Fruit fly (Drosophila melanogaster) whole organism, embryonic: Measurements from ENCODE around the gene Rab3GAP1.

ENCODE experiments used
- CG10979 ChIP-seq: fragments of 200-800 bp; sonication (Bioruptor generic); optimal IDR thresholded peaks from 2 replicates; lab custom pipeline; 2018; ENCODE audit warnings: missing biosample characterization, mild to moderate bottlenecking, missing genetic modification characterization, moderate library complexity
- CG13894 ChIP-seq: fragments of 200-800 bp; sonication (Bioruptor generic); optimal IDR thresholded peaks from 3 replicates; lab custom pipeline; 2018; ENCODE audit warnings: missing biosample characterization, mild to moderate bottlenecking, missing genetic modification characterization, moderate library complexity
- CG17612 ChIP-seq: fragments of 200-800 bp; sonication (Bioruptor generic); IDR thresholded peaks from 2 replicates; pipeline ENCODE4 v1.3.6; 2022; ENCODE audit warnings: missing biosample characterization, missing genetic modification characterization
- CG17802 ChIP-seq: fragments of 200-800 bp; sonication (Bioruptor generic); optimal IDR thresholded peaks from 2 replicates; lab custom pipeline; 2018; ENCODE audit warnings: missing biosample characterization, mild to moderate bottlenecking, missing genetic modification characterization, moderate library complexity
- CG18619 ChIP-seq: fragments of 200-800 bp; sonication (Bioruptor generic); optimal IDR thresholded peaks from 3 replicates; lab custom pipeline; 2017; ENCODE audit warnings: missing biosample characterization, mild to moderate bottlenecking, missing genetic modification characterization
- CG2120 ChIP-seq: fragments of 200-800 bp; sonication (Bioruptor generic); optimal IDR thresholded peaks from 3 replicates; lab custom pipeline; 2016; ENCODE audit warnings: missing biosample characterization, missing genetic modification characterization
- CG2129 ChIP-seq: fragments of 200-800 bp; sonication (Bioruptor generic); IDR thresholded peaks from 2 replicates; pipeline ENCODE4 v1.3.6; 2022; ENCODE audit warnings: missing biosample characterization, missing genetic modification characterization; ENCODE audit not compliant: partially characterized antibody
- CG2202 ChIP-seq: fragments of 200-800 bp; sonication (Bioruptor generic); optimal IDR thresholded peaks from 2 replicates; lab custom pipeline; 2018; ENCODE audit warnings: missing biosample characterization, mild to moderate bottlenecking, missing genetic modification characterization
- CG2678 ChIP-seq: fragments of 200-800 bp; sonication (Bioruptor generic); optimal IDR thresholded peaks from 3 replicates; lab custom pipeline; 2019; ENCODE audit warnings: missing biosample characterization, mild to moderate bottlenecking, missing genetic modification characterization, moderate library complexity
- CG32532 ChIP-seq: fragments of 200-800 bp; sonication (Bioruptor generic); IDR thresholded peaks from 2 replicates; pipeline ENCODE4 v1.3.6; 2022; ENCODE audit warnings: missing biosample characterization, missing genetic modification characterization
- CG3281 ChIP-seq: fragments of 200-800 bp; sonication (Bioruptor generic); optimal IDR thresholded peaks from 3 replicates; lab custom pipeline; 2017; ENCODE audit warnings: missing biosample characterization, mild to moderate bottlenecking, missing genetic modification characterization
- CG3726 ChIP-seq: fragments of 200-800 bp; sonication (Bioruptor generic); IDR thresholded peaks from 3 replicates; pipeline ENCODE4, ENCODE4 v1.3.6; 2022; ENCODE audit warnings: missing biosample characterization, missing genetic modification characterization
- CG4360 ChIP-seq: fragments of 200-800 bp; sonication (Bioruptor generic); IDR thresholded peaks from 2 replicates; pipeline ENCODE4 v1.3.6; 2022; ENCODE audit warnings: missing biosample characterization, missing genetic modification characterization
- CG4820 ChIP-seq: fragments of 200-800 bp; sonication (Bioruptor generic); optimal IDR thresholded peaks from 3 replicates; lab custom pipeline; 2016; ENCODE audit warnings: missing biosample characterization, missing genetic modification characterization
- CG5180 ChIP-seq: fragments of 200-800 bp; sonication (Bioruptor generic); optimal IDR thresholded peaks from 3 replicates; lab custom pipeline; 2017; ENCODE audit warnings: missing biosample characterization, missing genetic modification characterization, mild to moderate bottlenecking, moderate library complexity, missing genetic modification reagents
- CG6813 ChIP-seq: fragments of 200-800 bp; sonication (Bioruptor generic); optimal IDR thresholded peaks from 2 replicates; lab custom pipeline; 2017; ENCODE audit warnings: missing biosample characterization, missing genetic modification characterization, mild to moderate bottlenecking, moderate library complexity, missing genetic modification reagents
- CG8924 ChIP-seq: fragments of 200-800 bp; optimal IDR thresholded peaks from 3 replicates; lab custom pipeline; 2019; ENCODE audit warnings: missing biosample characterization, mild to moderate bottlenecking, missing genetic modification characterization, moderate library complexity
- CG9437 ChIP-seq: fragments of 200-800 bp; sonication (Bioruptor generic); optimal IDR thresholded peaks from 2 replicates; lab custom pipeline; 2018; ENCODE audit warnings: missing biosample characterization, mild to moderate bottlenecking, missing genetic modification characterization
- CG9797 ChIP-seq: fragments of 200-800 bp; sonication (Bioruptor generic); optimal IDR thresholded peaks from 3 replicates; lab custom pipeline; 2018; ENCODE audit warnings: missing biosample characterization, mild to moderate bottlenecking, missing genetic modification characterization
- Drgx ChIP-seq: fragments of 200-800 bp; sonication (Bioruptor generic); IDR thresholded peaks from 2 replicates; pipeline ENCODE4 v1.3.6; 2022; ENCODE audit warnings: missing biosample characterization, missing genetic modification characterization
- Eip74EF ChIP-seq, 2 experiments: fragments of 200-800 bp in 1 of 2; fragments of >200 bp in 1 of 2; sonication (Bioruptor generic) in 1 of 2; optimal IDR thresholded peaks; 2 replicates each; lab custom pipeline; 2017 to 2019; ENCODE audit warnings: missing biosample characterization in 2 of 2, missing genetic modification characterization in 2 of 2, mild to moderate bottlenecking in 1 of 2, moderate library complexity in 1 of 2
- Fer1 ChIP-seq: fragments of 200-800 bp; sonication (Bioruptor generic); optimal IDR thresholded peaks from 2 replicates; lab custom pipeline; 2017; ENCODE audit warnings: missing biosample characterization, mild to moderate bottlenecking, missing genetic modification characterization
- GATAe ChIP-seq: fragments of 200-800 bp; sonication (Bioruptor generic); conservative IDR thresholded peaks from 2 replicates; pipeline ENCODE4 v1.3.6; 2022; ENCODE audit warnings: missing biosample characterization, missing genetic modification characterization
- HmgZ ChIP-seq: fragments of 200-800 bp; sonication (Bioruptor generic); optimal IDR thresholded peaks from 2 replicates; lab custom pipeline; 2018; ENCODE audit warnings: missing biosample characterization, mild to moderate bottlenecking, missing genetic modification characterization
- Kr ChIP-seq: fragments of 200-800 bp; sonication (Bioruptor generic); optimal IDR thresholded peaks from 2 replicates; lab custom pipeline; 2017; ENCODE audit warnings: missing biosample characterization, mild to moderate bottlenecking, missing genetic modification characterization
- Nf-YC ChIP-seq: fragments of 200-800 bp; optimal IDR thresholded peaks from 3 replicates; lab custom pipeline; 2019; ENCODE audit warnings: missing biosample characterization, mild to moderate bottlenecking, missing genetic modification characterization, moderate library complexity
- Oaz ChIP-seq: fragments of 200-800 bp; sonication (Bioruptor generic); IDR thresholded peaks from 2 replicates; pipeline ENCODE4 v1.3.6; 2022; ENCODE audit warnings: missing biosample characterization, missing genetic modification characterization
- Opbp ChIP-seq: fragments of 200-800 bp; sonication (Bioruptor generic); IDR thresholded peaks from 3 replicates; pipeline ENCODE4 v1.3.6; 2022; ENCODE audit warnings: missing biosample characterization, missing genetic modification characterization; ENCODE audit not compliant: partially characterized antibody
- Vsx1 ChIP-seq: fragments of 200-800 bp; sonication (Bioruptor generic); optimal IDR thresholded peaks from 2 replicates; lab custom pipeline; 2017; ENCODE audit warnings: missing biosample characterization, mild to moderate bottlenecking, missing genetic modification characterization, missing genetic modification reagents
- ab ChIP-seq: fragments of 200-800 bp; sonication (Bioruptor generic); optimal IDR thresholded peaks from 2 replicates; lab custom pipeline; 2016; ENCODE audit warnings: missing biosample characterization, missing genetic modification characterization
- abd-A ChIP-seq: fragments of 200-800 bp; sonication (Bioruptor generic); optimal IDR thresholded peaks from 3 replicates; lab custom pipeline; 2019; ENCODE audit warnings: missing biosample characterization, mild to moderate bottlenecking, missing genetic modification characterization, moderate library complexity
- ap ChIP-seq: fragments of 200-800 bp; sonication (Bioruptor generic); IDR thresholded peaks from 2 replicates; pipeline ENCODE4 v1.3.6; 2022; ENCODE audit warnings: missing biosample characterization, missing genetic modification characterization
- chinmo ChIP-seq: fragments of 200-800 bp; sonication (Bioruptor generic); IDR thresholded peaks from 4 replicates; pipeline ENCODE4 v1.3.6; 2022; ENCODE audit warnings: missing biosample characterization, missing genetic modification characterization; ENCODE audit not compliant: partially characterized antibody
- crol ChIP-seq: fragments of 200-800 bp; sonication (Bioruptor generic); IDR thresholded peaks from 2 replicates; pipeline ENCODE4 v1.3.6; 2022; ENCODE audit warnings: missing biosample characterization, missing genetic modification characterization
- dimm ChIP-seq: fragments of 200-800 bp; sonication (Bioruptor generic); IDR thresholded peaks from 2 replicates; pipeline ENCODE4 v1.3.6; 2022; ENCODE audit warnings: missing biosample characterization, missing genetic modification characterization
- disco-r ChIP-seq: fragments of 200-800 bp; sonication (Bioruptor generic); optimal IDR thresholded peaks from 2 replicates; lab custom pipeline; 2016; ENCODE audit warnings: missing biosample characterization, missing genetic modification characterization
- esg ChIP-seq: fragments of 200-800 bp; sonication (Bioruptor generic); conservative IDR thresholded peaks from 2 replicates; pipeline ENCODE4 v1.3.6; 2022; ENCODE audit warnings: missing biosample characterization, missing genetic modification characterization
- gcm2 ChIP-seq: fragments of 200-800 bp; sonication (Bioruptor generic); optimal IDR thresholded peaks from 2 replicates; lab custom pipeline; 2016; ENCODE audit warnings: missing biosample characterization, missing genetic modification characterization
- gfzf ChIP-seq: fragments of 200-800 bp; sonication (Bioruptor generic); optimal IDR thresholded peaks from 2 replicates; lab custom pipeline; 2016; ENCODE audit warnings: missing biosample characterization, mild to moderate bottlenecking, missing genetic modification characterization, moderate library complexity
- hb ChIP-seq: fragments of 200-800 bp; sonication (Bioruptor generic); IDR thresholded peaks from 3 replicates; pipeline ENCODE4 v1.3.6; 2022; ENCODE audit warnings: missing biosample characterization, missing genetic modification characterization; ENCODE audit not compliant: partially characterized antibody
- hbn ChIP-seq: fragments of 200-800 bp; sonication (Bioruptor generic); IDR thresholded peaks from 2 replicates; pipeline ENCODE4 v1.3.6; 2022; ENCODE audit warnings: missing biosample characterization, missing genetic modification characterization; ENCODE audit not compliant: partially characterized antibody
- insv ChIP-seq, 2 experiments: fragments of 200-800 bp; sonication (Bioruptor generic); optimal IDR thresholded peaks; 3 replicates each; lab custom pipeline; 2016 to 2018; ENCODE audit warnings: missing biosample characterization in 2 of 2, missing genetic modification characterization in 2 of 2
- otp ChIP-seq: fragments of 200-800 bp; sonication (Bioruptor generic); IDR thresholded peaks from 3 replicates; pipeline ENCODE4, ENCODE4 v1.3.6; 2022; ENCODE audit warnings: missing biosample characterization, missing genetic modification characterization
- peb ChIP-seq: fragments of 200-800 bp; sonication (Bioruptor generic); IDR thresholded peaks from 2 replicates; pipeline ENCODE4 v1.3.6; 2022; ENCODE audit warnings: missing biosample characterization, missing genetic modification characterization
- salm ChIP-seq: fragments of 200-800 bp; sonication (Bioruptor generic); optimal IDR thresholded peaks from 2 replicates; lab custom pipeline; 2018; ENCODE audit warnings: missing biosample characterization, mild to moderate bottlenecking, missing genetic modification characterization
- tin ChIP-seq: fragments of 200-800 bp; sonication (Bioruptor generic); optimal IDR thresholded peaks from 3 replicates; lab custom pipeline; 2016; ENCODE audit warnings: missing biosample characterization, missing genetic modification characterization
- tx ChIP-seq: fragments of 200-800 bp; sonication (Bioruptor generic); optimal IDR thresholded peaks from 2 replicates; lab custom pipeline; 2016; ENCODE audit warnings: missing biosample characterization, missing genetic modification characterization
- yki ChIP-seq: fragments of >200 bp; optimal IDR thresholded peaks from 3 replicates; lab custom pipeline; 2018
- zen ChIP-seq: fragments of 200-800 bp; sonication (Bioruptor generic); optimal IDR thresholded peaks from 3 replicates; lab custom pipeline; 2018; ENCODE audit warnings: missing biosample characterization, mild to moderate bottlenecking, missing genetic modification characterization, moderate library complexity

Gene Rab3GAP1

dm6 chr2L:1556697-1557564 lies 54.0 kb downstream of the Rab3GAP1 start (continued):
- no peak for TF ChIP-seq otp (GFP tag; lab: Robert Waterston, UW)
- TF ChIP-seq CG13894 (tag; lab: Kevin White, UChicago), result no peak
- no peak for TF ChIP-seq hb (GFP tag; lab: Robert Waterston, UW)
- no peak for TF ChIP-seq dimm (GFP tag; lab: Robert Waterston, UW)
- no peak for TF ChIP-seq Oaz
- TF ChIP-seq CG32532, result no peak
- TF ChIP-seq abd-A (tag; lab: Kevin White, UChicago), result no peak
- TF ChIP-seq tx (GFP tag; lab: Kevin White, UChicago), result no peak
- TF ChIP-seq CG9437 (GFP tag; lab: Kevin White, UChicago), result no peak
- TF ChIP-seq ap (GFP tag; lab: Robert Waterston, UW), result no peak
- TF ChIP-seq Fer1, result peak; percentile 20
- TF ChIP-seq Kr (GFP tag; lab: Kevin White, UChicago), result no peak
- no peak for TF ChIP-seq CG9797 (GFP tag; lab: Kevin White, UChicago)
- no peak for TF ChIP-seq CG6813
- no peak for TF ChIP-seq CG3281 (GFP tag; lab: Kevin White, UChicago)
- TF ChIP-seq hbn (GFP tag; lab: Robert Waterston, UW), result no peak
- no peak for TF ChIP-seq Eip74EF (GFP tag; optimal IDR thresholded peaks at IDR 0.05; lab: Kevin White, UChicago)
- TF ChIP-seq esg (GFP tag; lab: Robert Waterston, UW), result no peak
- peak; percentile 55 for TF ChIP-seq CG2678
- TF ChIP-seq HmgZ, result no peak
- TF ChIP-seq zen (tag; lab: Kevin White, UChicago), result no peak
- TF ChIP-seq CG4820 (GFP tag; lab: Kevin White, UChicago), result no peak
- TF ChIP-seq peb (GFP tag; lab: Robert Waterston, UW), result no peak
- no peak for TF ChIP-seq CG2202 (tag; lab: Kevin White, UChicago)
- TF ChIP-seq CG18619, result no peak
- TF ChIP-seq crol (GFP tag; lab: Robert Waterston, UW), result peak; percentile 82
- TF ChIP-seq CG17802, result no peak
- TF ChIP-seq CG17612 (GFP tag; lab: Robert Waterston, UW), result no peak
- no peak for TF ChIP-seq salm (tag; lab: Kevin White, UChicago)
- no peak for TF ChIP-seq Nf-YC (tag; lab: Kevin White, UChicago)
- no peak for TF ChIP-seq CG8924 (tag; lab: Kevin White, UChicago)
- TF ChIP-seq chinmo (GFP tag; lab: Robert Waterston, UW), result no peak
- peak; percentile 82 for TF ChIP-seq CG4360 (GFP tag; lab: Robert Waterston, UW)
- TF ChIP-seq CG5180, result no peak
- no peak for TF ChIP-seq CG2120 (GFP tag; lab: Kevin White, UChicago)
- TF ChIP-seq CG10979 (tag; lab: Kevin White, UChicago), result peak; percentile 50
- no peak for TF ChIP-seq gcm2
- TF ChIP-seq Vsx1, result no peak
- TF ChIP-seq gfzf (GFP tag; lab: Kevin White, UChicago), result no peak
- TF ChIP-seq yki (lab: Kevin White, UChicago), result no peak
- peak; percentile 6 for TF ChIP-seq tin (GFP tag; lab: Kevin White, UChicago)
- no peak for TF ChIP-seq CG3726 (GFP tag; lab: Robert Waterston, UW)
- no peak for TF ChIP-seq CG2129 (GFP tag; lab: Robert Waterston, UW)
- no peak for TF ChIP-seq GATAe (GFP tag; lab: Robert Waterston, UW)
- TF ChIP-seq insv (GFP tag; optimal IDR thresholded peaks at IDR 0.05; lab: Kevin White, UChicago), result no peak
- no peak for TF ChIP-seq disco-r (GFP tag; lab: Kevin White, UChicago)
- TF ChIP-seq Opbp, result no peak
- TF ChIP-seq Drgx (GFP tag; lab: Robert Waterston, UW), result no peak
- TF ChIP-seq ab (GFP tag; lab: Kevin White, UChicago), result no peak
